Worm (Caenorhabditis elegans): ENCODE measurements around the gene fbxa-14.

DNA sequence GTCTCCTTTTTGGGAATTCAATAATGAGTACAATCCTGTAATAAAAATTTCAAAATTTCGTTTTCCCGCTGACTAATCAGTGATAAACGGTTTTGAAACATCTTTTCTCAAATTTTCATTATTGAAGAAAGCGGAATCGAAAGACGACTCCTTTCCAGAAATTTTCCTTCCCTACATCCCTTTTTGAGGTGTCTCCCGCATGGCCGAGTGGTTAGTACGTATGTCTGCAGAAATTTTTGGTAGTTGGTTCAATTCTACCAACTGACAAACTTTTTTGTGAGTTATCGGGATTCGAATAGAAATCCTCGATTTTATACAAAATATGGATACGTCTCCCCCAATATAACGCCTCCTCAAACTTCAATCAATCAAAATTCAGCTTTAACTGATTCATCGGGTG lies 30.1 kb upstream of the fbxa-14 start:
- TF ChIP-seq pqm-1 (tag; optimal IDR thresholded peaks at IDR 0.05) (no peak), nfya-1 (tag; optimal IDR thresholded peaks at IDR 0.05) (no peak), dmd-4 (tag; optimal IDR thresholded peaks at IDR 0.05; ENCODE audit: borderline replicate concordance) (no peak)

Data from whole organism, late embryonic.